Fruit fly (Drosophila melanogaster): ENCODE data around the gene Zmynd8.

The Zmynd8 gene

DNA sequence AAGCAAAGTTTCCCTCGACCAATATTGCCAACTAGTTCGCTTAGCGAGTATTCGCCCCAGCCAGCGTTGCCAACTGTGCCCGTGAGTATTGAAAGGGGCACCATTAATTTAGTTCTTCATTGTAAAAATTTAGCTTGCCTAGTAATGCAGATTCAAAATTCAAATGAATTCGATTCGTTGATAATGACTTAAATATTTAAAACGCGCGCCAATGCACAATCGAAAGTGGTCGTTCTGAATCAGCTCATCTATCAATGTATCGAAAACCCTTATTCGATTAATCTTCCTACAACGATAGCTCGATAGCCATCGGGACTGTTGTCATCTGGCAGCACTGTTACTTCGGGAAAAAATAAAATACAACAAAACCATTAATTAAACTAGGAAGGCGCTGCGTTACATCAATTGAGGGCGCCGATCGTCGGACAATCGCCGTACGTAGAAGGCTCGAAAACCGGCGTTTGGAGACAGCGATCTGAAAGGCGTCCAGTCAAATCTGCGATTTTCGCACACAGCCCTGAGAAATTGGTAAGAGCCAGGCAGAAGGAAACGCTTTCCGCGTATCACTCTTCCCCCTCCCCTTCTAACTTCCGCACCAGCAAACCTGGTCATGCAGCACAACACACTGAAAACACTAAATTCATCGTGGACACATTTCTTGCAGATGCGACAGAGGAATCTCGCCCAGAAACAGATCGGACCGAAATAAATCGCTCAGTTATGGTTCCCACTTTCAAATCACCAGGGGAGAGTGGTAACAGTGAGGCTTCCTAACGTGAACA is at the start of gene Zmynd8:
Zmynd8 (plus strand) TSS at position 313 of the 782 bp plus-strand sequence.
- no peak for TF ChIP-seq CG17801 (GFP tag; optimal IDR thresholded peaks at IDR 0.05; ENCODE audit: partially characterized antibody)

DNA sequence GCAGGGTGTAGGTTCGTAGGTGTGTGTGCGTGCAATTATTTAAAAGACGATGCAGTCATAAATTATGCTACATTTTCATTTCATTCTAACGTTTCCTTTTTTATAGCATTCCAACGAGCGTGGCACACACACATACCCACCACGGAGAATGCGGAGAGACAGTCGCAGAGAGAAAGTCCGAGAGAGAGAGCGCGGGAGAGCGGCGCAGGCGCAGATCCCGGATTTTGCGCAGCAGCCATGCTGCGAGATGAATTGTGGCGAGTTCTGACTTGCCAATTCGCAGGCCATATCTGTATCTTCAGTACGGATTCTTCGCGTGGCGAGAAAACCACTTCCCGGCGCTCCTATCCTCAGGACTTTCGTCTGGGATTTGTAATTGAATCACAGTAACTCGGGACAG is 47.5 kb upstream of the Zmynd8 start, which contains the start of gene kek6:
kek6 (plus strand) TSS at position 323 of the 400 bp plus-strand sequence.
- TF ChIP-seq CG17801 (GFP tag; optimal IDR thresholded peaks at IDR 0.05; ENCODE audit: partially characterized antibody) = no peak

DNA sequence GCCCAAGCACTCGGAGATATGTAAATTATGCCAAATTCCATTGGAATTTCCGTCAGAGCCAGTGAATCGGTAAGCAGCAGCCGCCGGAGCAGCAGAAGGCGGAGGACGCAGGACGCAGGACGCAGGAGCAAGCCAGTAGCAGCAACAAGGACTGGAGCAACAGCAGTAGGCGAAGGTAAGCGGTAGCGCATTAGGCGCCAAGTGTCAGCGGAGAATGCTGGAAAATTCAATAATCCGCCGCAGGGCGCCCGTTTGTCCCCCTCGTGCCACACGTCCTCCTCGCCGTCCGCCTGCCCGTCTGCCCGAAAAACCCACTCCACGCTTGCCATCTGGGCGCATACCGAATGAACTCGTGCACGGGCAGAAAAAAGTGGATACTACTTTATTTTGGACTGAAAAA is 46.6 kb upstream of the Zmynd8 start:
- no peak for TF ChIP-seq CG17801 (GFP tag; optimal IDR thresholded peaks at IDR 0.05; ENCODE audit: partially characterized antibody)

DNA sequence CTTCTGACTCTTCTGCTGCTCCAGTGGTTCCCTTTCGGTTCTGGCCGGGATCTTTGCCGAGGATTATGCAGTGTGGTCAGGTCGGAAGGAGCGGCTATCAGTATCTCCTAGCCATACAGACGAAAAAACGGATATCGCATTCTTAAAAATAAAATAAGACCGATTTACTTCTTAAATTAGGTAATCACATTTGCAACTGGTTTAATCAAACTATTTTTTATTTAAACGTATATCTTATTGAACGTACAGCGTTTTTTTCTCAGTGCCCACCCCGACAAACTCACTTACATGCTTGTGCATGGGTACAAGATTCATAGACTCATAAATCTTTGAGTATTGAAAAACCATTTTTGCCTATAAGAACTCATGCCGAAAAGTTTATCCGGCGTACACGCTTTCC is 43.0 kb upstream of the Zmynd8 start:
- TF ChIP-seq CG17801 (GFP tag; optimal IDR thresholded peaks at IDR 0.05; ENCODE audit: partially characterized antibody) = no peak

DNA sequence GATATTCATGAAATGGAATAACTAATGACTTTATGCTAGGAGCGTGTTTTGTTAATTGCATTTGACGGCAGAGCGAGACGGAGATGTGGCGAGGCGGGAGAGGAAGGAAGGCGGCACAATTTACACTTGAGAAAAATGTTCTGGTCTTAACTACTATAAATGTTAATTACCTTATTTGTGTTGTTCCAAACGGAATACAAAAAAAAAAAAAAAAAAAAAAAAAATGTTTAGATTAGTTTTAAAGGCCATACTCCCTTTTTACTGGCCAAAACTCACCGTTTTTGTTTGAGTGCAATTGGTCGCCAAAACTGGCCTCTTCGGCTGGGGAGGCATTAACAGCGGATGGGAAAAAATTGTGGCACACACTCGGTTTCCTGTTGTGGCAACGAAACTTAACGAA is 42.1 kb upstream of the Zmynd8 start:
- no peak for TF ChIP-seq CG17801 (GFP tag; optimal IDR thresholded peaks at IDR 0.05; ENCODE audit: partially characterized antibody)

DNA sequence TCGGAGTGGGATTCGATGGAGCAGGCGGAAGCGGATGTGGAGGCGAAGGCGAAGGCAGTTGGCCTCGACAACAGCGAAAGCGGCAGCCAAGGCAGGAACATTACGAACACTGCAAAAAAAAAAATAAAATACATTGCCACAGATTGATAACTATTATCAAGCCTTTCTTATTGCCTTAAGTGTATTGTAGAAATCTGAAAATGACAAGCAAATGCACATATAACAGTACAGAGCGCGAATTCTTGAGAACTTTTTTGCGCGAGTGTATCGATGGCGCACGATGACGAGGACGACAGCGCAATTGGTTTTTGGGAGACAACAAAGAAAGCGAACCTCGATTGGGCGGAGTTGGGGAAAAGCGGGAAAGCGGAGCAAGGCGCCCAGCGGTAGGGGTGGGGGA is 38.9 kb upstream of the Zmynd8 start:
- no peak for TF ChIP-seq CG17801 (GFP tag; optimal IDR thresholded peaks at IDR 0.05; ENCODE audit: partially characterized antibody)

DNA sequence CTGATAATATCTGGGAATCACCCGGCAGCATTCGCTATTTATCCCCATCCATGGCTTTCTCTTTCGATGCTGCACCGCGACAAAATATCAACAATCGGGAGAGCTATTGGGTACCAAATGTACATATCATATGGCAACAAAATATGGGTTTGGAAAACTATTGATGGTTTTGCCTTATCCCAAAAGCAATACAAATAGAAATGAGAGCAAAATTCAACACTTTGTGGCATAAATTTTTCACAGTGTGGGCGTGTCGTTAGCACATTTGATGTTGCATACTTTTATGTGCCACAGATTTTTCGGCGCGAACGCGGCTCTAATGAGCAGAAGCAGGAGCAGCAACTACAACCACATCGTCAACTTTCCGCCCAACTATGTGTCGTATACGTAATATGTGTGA is 36.9 kb upstream of the Zmynd8 start:
- TF ChIP-seq CG17801 (GFP tag; optimal IDR thresholded peaks at IDR 0.05; ENCODE audit: partially characterized antibody) = no peak

DNA sequence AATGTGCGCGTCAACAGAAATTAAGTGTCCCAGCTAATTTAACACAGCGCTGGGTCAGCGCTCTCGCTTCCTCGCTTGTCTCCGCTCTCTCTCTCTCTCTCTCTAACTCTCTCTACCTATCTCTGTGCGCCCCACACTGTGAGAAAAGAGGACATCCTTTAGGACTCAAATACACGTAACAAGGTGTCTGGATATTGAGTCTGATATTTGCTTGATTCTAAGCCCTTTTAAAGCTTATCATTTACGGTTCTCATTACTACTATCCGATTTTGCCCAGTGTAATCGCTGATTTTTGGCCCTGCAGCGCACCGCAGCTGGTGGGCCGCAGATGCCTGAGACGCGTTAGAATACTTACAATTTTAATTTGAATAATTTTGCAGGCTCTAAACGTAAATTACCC is 32.8 kb upstream of the Zmynd8 start:
- no peak for TF ChIP-seq CG17801 (GFP tag; optimal IDR thresholded peaks at IDR 0.05; ENCODE audit: partially characterized antibody)

DNA sequence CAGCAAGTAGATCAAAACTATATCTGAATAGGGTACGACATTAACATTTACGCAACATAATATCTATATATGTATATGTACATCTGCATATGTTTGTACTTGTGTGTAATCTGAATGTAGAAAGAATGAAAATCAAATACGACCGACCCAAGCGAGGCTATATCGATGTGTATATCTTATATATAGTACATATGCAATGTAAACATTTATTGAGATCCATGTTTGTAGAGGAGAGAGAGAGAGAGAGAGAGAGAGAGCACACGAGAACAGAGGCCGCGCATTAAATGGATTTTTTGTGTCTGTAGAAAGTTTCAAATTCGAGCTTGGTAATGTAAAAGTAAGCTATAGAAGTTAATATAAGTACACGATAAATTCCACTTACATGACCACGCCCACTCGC is 6.5 kb upstream of the Zmynd8 start:
- no peak for TF ChIP-seq CG17801 (GFP tag; optimal IDR thresholded peaks at IDR 0.05; ENCODE audit: partially characterized antibody)

DNA sequence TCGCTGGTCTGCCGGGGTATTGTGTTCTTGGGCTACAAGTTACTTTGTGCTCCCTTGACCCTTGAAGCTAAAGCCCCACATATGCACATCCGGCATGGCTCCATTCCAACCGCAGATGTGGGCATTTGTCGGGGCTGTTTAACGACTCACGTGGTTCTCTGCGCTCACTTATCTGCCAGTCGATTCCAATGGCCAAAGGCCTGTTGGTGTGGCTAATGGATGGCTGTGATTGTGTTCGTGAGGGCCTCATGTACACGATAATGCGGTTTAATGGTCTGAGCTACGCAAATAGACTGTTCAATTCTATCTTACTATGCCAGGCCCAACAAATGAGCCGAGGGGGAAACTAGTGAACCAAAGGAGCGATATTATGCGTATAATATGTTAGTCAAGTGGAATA is 3.4 kb downstream of the Zmynd8 start:
- no peak for TF ChIP-seq CG17801 (GFP tag; optimal IDR thresholded peaks at IDR 0.05; ENCODE audit: partially characterized antibody)

DNA sequence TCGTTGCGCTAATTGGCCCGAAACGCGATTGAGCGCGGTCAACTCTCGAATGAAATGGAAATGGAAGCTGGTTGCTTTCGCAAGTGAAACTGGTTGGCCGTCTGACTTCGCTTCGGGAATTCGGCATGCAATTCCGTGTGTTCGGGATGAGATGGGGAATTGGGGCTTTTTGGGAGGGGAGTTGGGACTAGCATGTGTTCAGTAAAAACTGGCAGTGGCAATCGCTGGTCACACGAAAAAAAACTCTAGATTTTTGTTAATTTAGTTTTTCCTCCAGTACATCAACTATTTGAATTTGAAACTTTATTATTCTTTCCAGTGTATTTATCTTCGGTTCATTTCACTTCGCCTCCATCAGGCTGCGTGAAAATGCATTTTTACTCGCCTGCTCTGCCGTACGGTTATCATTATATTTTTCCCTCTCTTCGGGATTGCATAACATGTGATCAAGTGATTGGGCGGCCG is 10.6 kb downstream of the Zmynd8 start, which contains the start of gene CG11550:
CG11550 (minus strand) TSS at position 51 of the 465 bp plus-strand sequence.
- no peak for TF ChIP-seq CG17801 (GFP tag; optimal IDR thresholded peaks at IDR 0.05; ENCODE audit: partially characterized antibody)

DNA sequence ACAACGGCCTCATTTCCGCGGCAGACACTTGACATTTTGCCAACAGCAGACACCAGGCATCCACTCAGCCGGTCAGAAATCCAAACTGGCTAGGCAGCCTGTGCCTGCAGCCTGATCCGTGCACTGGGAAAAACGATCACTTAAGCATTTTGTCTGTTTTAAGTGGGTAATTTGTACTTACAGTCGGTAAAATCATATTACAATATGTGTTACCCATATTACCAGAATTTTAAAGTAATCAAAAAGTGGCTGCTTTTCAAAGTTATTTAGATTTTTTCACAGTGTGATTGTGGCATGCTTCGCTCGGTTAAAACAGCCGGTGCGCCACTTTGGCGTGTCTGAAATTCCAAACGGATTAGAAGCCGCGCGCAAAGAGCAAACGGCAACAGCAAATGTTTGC is 11.5 kb downstream of the Zmynd8 start:
- TF ChIP-seq CG17801 (GFP tag; optimal IDR thresholded peaks at IDR 0.05; ENCODE audit: partially characterized antibody) = no peak

DNA sequence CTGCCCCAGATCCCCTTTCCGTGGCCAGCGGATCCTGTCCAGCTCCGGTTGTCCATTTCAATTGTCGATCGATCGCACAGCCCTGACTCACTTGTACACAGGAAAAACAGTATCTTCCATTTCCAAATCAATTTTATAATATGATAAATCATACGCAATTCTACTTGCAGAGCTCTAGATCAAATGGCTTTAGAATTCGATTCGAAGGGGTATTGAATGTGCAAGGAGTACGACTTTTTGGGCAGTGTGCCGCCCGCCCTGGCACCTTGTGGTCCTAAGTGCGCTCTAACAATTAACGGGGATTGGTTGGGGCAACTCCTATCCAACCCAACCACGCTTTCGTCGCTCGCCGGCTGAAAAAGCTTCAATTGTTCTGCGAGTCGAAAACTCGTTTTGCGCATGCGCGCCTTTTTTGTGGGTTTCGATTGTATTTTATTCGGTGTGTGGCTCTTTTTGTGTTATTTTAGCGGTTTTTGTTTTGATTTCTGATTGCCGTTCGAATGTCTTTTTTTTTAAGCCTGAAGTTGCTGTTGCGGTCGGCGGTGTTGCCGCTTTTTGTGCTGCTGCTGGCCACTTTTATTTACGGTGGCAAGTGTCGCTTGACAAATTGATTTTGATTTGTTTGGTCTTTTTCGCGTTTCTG is 13.0 kb downstream of the Zmynd8 start:
- TF ChIP-seq CG17801 (GFP tag; optimal IDR thresholded peaks at IDR 0.05; ENCODE audit: partially characterized antibody) = no peak

DNA sequence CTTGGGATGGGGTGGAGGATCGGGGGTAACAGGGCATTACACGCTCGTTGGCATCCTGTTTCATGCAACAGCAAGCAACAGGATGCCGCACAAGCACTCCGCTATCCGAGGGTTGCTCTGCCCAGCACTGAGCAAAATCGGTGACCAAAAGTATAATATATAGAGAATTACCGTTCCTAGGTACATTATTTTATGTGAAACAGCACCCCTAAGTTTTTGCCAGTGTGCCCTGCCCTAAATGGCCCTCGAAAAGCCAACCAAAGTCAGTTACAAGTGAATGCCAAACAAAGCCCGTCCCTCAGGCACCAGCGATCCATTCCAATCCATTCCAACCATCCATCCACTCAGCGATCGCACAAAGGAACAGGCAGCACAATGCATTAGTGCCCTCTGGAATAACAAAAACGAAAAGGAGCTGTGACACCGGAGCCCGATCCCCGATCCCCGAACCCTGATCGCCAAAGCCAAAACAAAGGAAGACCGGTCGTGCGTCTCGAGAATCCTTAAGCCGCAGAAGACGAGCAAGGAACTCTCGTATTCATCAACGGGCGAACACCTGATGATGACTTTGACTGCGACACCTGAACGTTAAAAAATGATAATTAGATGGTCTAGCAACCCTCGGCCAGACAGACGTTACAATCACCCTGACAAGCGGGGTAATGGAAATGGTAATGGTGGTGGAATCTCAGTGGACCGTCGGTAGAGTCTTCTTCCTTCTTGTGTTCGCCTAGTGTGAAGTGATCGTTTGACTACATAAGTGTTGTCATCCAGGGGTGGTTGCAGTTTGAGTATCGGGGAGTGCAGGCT is 14.0 kb downstream of the Zmynd8 start:
- TF ChIP-seq CG17801 (GFP tag; optimal IDR thresholded peaks at IDR 0.05; ENCODE audit: partially characterized antibody) = no peak

DNA sequence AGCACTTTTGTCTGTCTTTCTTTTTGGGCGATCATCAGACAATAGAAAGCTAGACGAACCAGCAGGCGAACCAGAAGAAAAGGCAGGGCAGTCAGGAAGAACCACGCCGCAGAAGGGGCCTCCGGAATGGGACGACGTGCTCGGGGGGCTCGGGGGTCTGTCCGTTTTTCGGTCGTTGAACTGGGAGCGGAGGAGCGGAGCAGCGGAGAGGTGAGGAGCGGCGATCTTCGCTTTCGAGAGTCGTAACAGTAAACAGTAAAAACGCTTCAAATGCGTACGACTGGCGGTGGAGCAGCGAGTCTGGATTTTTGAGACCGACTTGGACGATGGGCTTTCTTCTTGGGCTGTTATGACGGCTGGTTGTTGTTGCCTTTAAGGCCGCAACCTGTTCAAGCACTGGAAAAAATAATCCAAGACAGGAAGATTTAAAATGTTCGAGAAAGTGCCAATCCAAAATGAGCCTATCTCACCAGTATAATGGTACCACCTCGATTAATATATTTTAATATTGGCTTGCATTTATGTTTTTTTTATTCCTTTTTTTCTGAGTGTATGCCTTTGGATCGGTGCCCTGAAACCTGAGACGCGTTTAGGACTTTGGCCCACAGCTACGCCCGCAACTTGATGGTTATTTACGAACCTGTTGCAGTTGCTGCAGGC is 17.6 kb downstream of the Zmynd8 start:
- peak; percentile 32 for TF ChIP-seq CG17801 (GFP tag; optimal IDR thresholded peaks at IDR 0.05; ENCODE audit: partially characterized antibody)
